Fruit fly (Drosophila melanogaster) whole organism, embryonic: ENCODE measurements around the gene CG46304.

Source experiments
- Abd-B ChIP-seq: fragments of 200-800 bp; sonication (Bioruptor generic); optimal IDR thresholded peaks from 2 replicates; lab custom pipeline; 2018; ENCODE audit warnings: missing biosample characterization, mild to moderate bottlenecking, missing genetic modification characterization, moderate library complexity
- CG10267 ChIP-seq: fragments of 200-800 bp; sonication (Bioruptor generic); optimal IDR thresholded peaks from 2 replicates; lab custom pipeline; 2018; ENCODE audit warnings: missing biosample characterization, mild to moderate bottlenecking, missing genetic modification characterization, moderate library complexity
- CG10366 ChIP-seq: fragments of 200-800 bp; sonication (Bioruptor generic); IDR thresholded peaks from 2 replicates; pipeline ENCODE4 v1.3.6; 2022; ENCODE audit warnings: missing biosample characterization, missing genetic modification characterization
- CG10654 ChIP-seq: fragments of 200-800 bp; sonication (Bioruptor generic); optimal IDR thresholded peaks from 2 replicates; lab custom pipeline; 2016; ENCODE audit warnings: missing biosample characterization, missing genetic modification characterization
- CG11247 ChIP-seq: fragments of 200-800 bp; sonication (Bioruptor generic); IDR thresholded peaks from 2 replicates; pipeline ENCODE4 v1.3.6; 2022; ENCODE audit warnings: missing biosample characterization, missing genetic modification characterization
- CG11504 ChIP-seq: fragments of 200-800 bp; sonication (Bioruptor generic); optimal IDR thresholded peaks from 3 replicates; lab custom pipeline; 2019; ENCODE audit warnings: missing biosample characterization, mild to moderate bottlenecking, missing genetic modification characterization, moderate library complexity
- CG12071 ChIP-seq: fragments of 200-800 bp; sonication (Bioruptor generic); optimal IDR thresholded peaks from 3 replicates; lab custom pipeline; 2018; ENCODE audit warnings: missing biosample characterization, mild to moderate bottlenecking, missing genetic modification characterization
- CG13123 ChIP-seq: fragments of 200-800 bp; sonication (Bioruptor generic); optimal IDR thresholded peaks from 2 replicates; lab custom pipeline; 2016; ENCODE audit warnings: missing biosample characterization, missing genetic modification characterization
- CG13775 ChIP-seq: fragments of 200-800 bp; sonication (Bioruptor generic); optimal IDR thresholded peaks from 3 replicates; lab custom pipeline; 2017; ENCODE audit warnings: missing biosample characterization, mild to moderate bottlenecking, missing genetic modification characterization
- CG14050 ChIP-seq: fragments of 200-800 bp; sonication (Bioruptor generic); IDR thresholded peaks from 3 replicates; pipeline ENCODE4 v1.3.6; 2022; ENCODE audit warnings: missing biosample characterization, missing genetic modification characterization
- CG14965 ChIP-seq: fragments of 200-800 bp; sonication (Bioruptor generic); optimal IDR thresholded peaks from 2 replicates; lab custom pipeline; 2016; ENCODE audit warnings: missing biosample characterization, missing genetic modification characterization, borderline replicate concordance
- CG15269 ChIP-seq: fragments of 200-800 bp; sonication (Bioruptor generic); optimal IDR thresholded peaks from 2 replicates; lab custom pipeline; 2018; ENCODE audit warnings: missing biosample characterization, mild to moderate bottlenecking, missing genetic modification characterization, moderate library complexity
- CG1602 ChIP-seq: fragments of 200-800 bp; sonication (Bioruptor generic); optimal IDR thresholded peaks from 3 replicates; lab custom pipeline; 2016; ENCODE audit warnings: missing biosample characterization, missing genetic modification characterization
- CG17568 ChIP-seq: fragments of 200-800 bp; sonication (Bioruptor generic); optimal IDR thresholded peaks from 2 replicates; lab custom pipeline; 2018; ENCODE audit warnings: missing biosample characterization, mild to moderate bottlenecking, missing genetic modification characterization, moderate library complexity
- CG2889 ChIP-seq: fragments of 200-800 bp; sonication (Bioruptor generic); IDR thresholded peaks from 3 replicates; pipeline ENCODE4 v1.3.6; 2022; ENCODE audit warnings: missing biosample characterization, missing genetic modification characterization
- CG32532 ChIP-seq: fragments of 200-800 bp; sonication (Bioruptor generic); IDR thresholded peaks from 2 replicates; pipeline ENCODE4 v1.3.6; 2022; ENCODE audit warnings: missing biosample characterization, missing genetic modification characterization
- CG4404 ChIP-seq: fragments of 200-800 bp; sonication (Bioruptor generic); IDR thresholded peaks from 2 replicates; pipeline ENCODE4 v1.3.6; 2022; ENCODE audit warnings: missing biosample characterization, missing genetic modification characterization
- CG7556 ChIP-seq: fragments of 200-800 bp; sonication (Bioruptor generic); optimal IDR thresholded peaks from 2 replicates; lab custom pipeline; 2017; ENCODE audit warnings: missing biosample characterization, mild to moderate bottlenecking, missing genetic modification characterization
- CG8290 ChIP-seq, 3 experiments: fragments of 200-800 bp; sonication (Bioruptor generic); optimal IDR thresholded peaks; 2 replicates each; lab custom pipeline; 2016 to 2019; ENCODE audit warnings: missing biosample characterization in 3 of 3, missing genetic modification characterization in 3 of 3, mild to moderate bottlenecking in 2 of 3, moderate library complexity in 1 of 3
- CG8765 ChIP-seq: fragments of 200-800 bp; sonication (Bioruptor generic); IDR thresholded peaks from 2 replicates; pipeline ENCODE4 v1.3.6; 2022; ENCODE audit warnings: missing biosample characterization, missing genetic modification characterization
- CG9609 ChIP-seq: fragments of 200-800 bp; sonication (Bioruptor generic); optimal IDR thresholded peaks from 3 replicates; lab custom pipeline; 2016; ENCODE audit warnings: missing biosample characterization, missing genetic modification characterization
- CG9876 ChIP-seq: fragments of 200-800 bp; sonication (Bioruptor generic); optimal IDR thresholded peaks from 2 replicates; lab custom pipeline; 2016; ENCODE audit warnings: missing biosample characterization, missing genetic modification characterization
- D19A ChIP-seq: fragments of 200-800 bp; optimal IDR thresholded peaks from 3 replicates; lab custom pipeline; 2019; ENCODE audit warnings: missing biosample characterization, mild to moderate bottlenecking, missing genetic modification characterization, moderate library complexity
- Fer3 ChIP-seq: fragments of 200-800 bp; sonication (Bioruptor generic); optimal IDR thresholded peaks from 2 replicates; lab custom pipeline; 2018; ENCODE audit warnings: missing biosample characterization, mild to moderate bottlenecking, missing genetic modification characterization, moderate library complexity
- HHEX ChIP-seq: fragments of 200-800 bp; sonication (Bioruptor generic); optimal IDR thresholded peaks from 3 replicates; lab custom pipeline; 2017; ENCODE audit warnings: missing biosample characterization, mild to moderate bottlenecking, missing genetic modification characterization, missing genetic modification reagents
- HmgD ChIP-seq: fragments of 200-800 bp; sonication (Bioruptor generic); optimal IDR thresholded peaks from 3 replicates; lab custom pipeline; 2016; ENCODE audit warnings: missing biosample characterization, missing genetic modification characterization
- Lim3 ChIP-seq: fragments of 200-800 bp; sonication (Bioruptor generic); IDR thresholded peaks from 2 replicates; pipeline ENCODE4 v1.3.6; 2022; ENCODE audit warnings: missing biosample characterization, missing genetic modification characterization
- Oaz ChIP-seq: fragments of 200-800 bp; sonication (Bioruptor generic); IDR thresholded peaks from 2 replicates; pipeline ENCODE4 v1.3.6; 2022; ENCODE audit warnings: missing biosample characterization, missing genetic modification characterization
- Six4 ChIP-seq: fragments of 200-800 bp; sonication (Bioruptor generic); optimal IDR thresholded peaks from 2 replicates; lab custom pipeline; 2016; ENCODE audit warnings: missing biosample characterization, missing genetic modification characterization
- Sry-β ChIP-seq: fragments of 200-800 bp; sonication (Bioruptor generic); optimal IDR thresholded peaks from 2 replicates; lab custom pipeline; 2018; ENCODE audit warnings: missing biosample characterization, mild to moderate bottlenecking, missing genetic modification characterization, moderate library complexity
- Sry-δ ChIP-seq: fragments of 200-800 bp; sonication (Bioruptor generic); optimal IDR thresholded peaks from 2 replicates; lab custom pipeline; 2016; ENCODE audit warnings: missing biosample characterization, missing genetic modification characterization
- cato ChIP-seq: fragments of 200-800 bp; sonication (Bioruptor generic); optimal IDR thresholded peaks from 2 replicates; lab custom pipeline; 2016; ENCODE audit warnings: missing biosample characterization, missing genetic modification characterization, borderline replicate concordance
- dmrt11E ChIP-seq: fragments of 200-800 bp; sonication (Bioruptor generic); optimal IDR thresholded peaks from 3 replicates; lab custom pipeline; 2018; ENCODE audit warnings: missing biosample characterization, mild to moderate bottlenecking, missing genetic modification characterization, moderate library complexity
- emc ChIP-seq: fragments of 200-800 bp; sonication (Bioruptor generic); optimal IDR thresholded peaks from 2 replicates; lab custom pipeline; 2016; ENCODE audit warnings: missing biosample characterization, missing genetic modification characterization
- exex ChIP-seq: fragments of 200-800 bp; sonication (Bioruptor generic); optimal IDR thresholded peaks from 4 replicates; lab custom pipeline; 2018; ENCODE audit warnings: missing biosample characterization, mild to moderate bottlenecking, missing genetic modification characterization, moderate library complexity
- hkb ChIP-seq, 2 experiments: fragments of 200-800 bp in 1 of 2; fragments of >200 bp in 1 of 2; sonication (Bioruptor generic) in 1 of 2; IDR thresholded peaks in 1 of 2; optimal IDR thresholded peaks in 1 of 2; 2 replicates each; pipeline versions ENCODE4 v1.3.6 to Lab custom; 2017 to 2022; ENCODE audit warnings: missing biosample characterization in 1 of 2, missing genetic modification characterization in 1 of 2
- insv ChIP-seq, 2 experiments: fragments of 200-800 bp; sonication (Bioruptor generic); optimal IDR thresholded peaks; 3 replicates each; lab custom pipeline; 2016 to 2018; ENCODE audit warnings: missing biosample characterization in 2 of 2, missing genetic modification characterization in 2 of 2
- psq ChIP-seq: fragments of 200-800 bp; sonication (Bioruptor generic); optimal IDR thresholded peaks from 2 replicates; lab custom pipeline; 2017; ENCODE audit warnings: missing biosample characterization, missing genetic modification characterization
- tin ChIP-seq: fragments of 200-800 bp; sonication (Bioruptor generic); optimal IDR thresholded peaks from 3 replicates; lab custom pipeline; 2016; ENCODE audit warnings: missing biosample characterization, missing genetic modification characterization
- ttk ChIP-seq: fragments of 200-800 bp; sonication (Bioruptor generic); IDR thresholded peaks from 2 replicates; pipeline ENCODE4 v2.1.2; 2022; ENCODE audit warnings: missing biosample characterization, missing genetic modification characterization
- zfh1 ChIP-seq: fragments of 200-800 bp; sonication (Bioruptor generic); IDR thresholded peaks from 3 replicates; pipeline ENCODE4 v1.3.6; 2022; ENCODE audit warnings: missing biosample characterization, missing genetic modification characterization

CG46304 gene

dm6 chr2L:18906615-18907014, 39.5 kb upstream of the CG46304 start (continued):
- TF ChIP-seq CG10654 (GFP tag; lab: Kevin White, UChicago) (peak; percentile 19), Six4 (GFP tag; lab: Kevin White, UChicago) (peak; percentile 26), CG1602 (peak; percentile 26), CG14050 (GFP tag; lab: Robert Waterston, UW) (no peak), HHEX (GFP tag; lab: Kevin White, UChicago) (no peak), dmrt11E (tag; lab: Kevin White, UChicago) (no peak), tin (GFP tag; lab: Kevin White, UChicago) (peak; percentile 51), Fer3 (tag; lab: Kevin White, UChicago) (peak; percentile 18), CG9609 (GFP tag; lab: Kevin White, UChicago) (no peak), CG15269 (tag; lab: Kevin White, UChicago) (peak; percentile 37), CG8765 (GFP tag; lab: Robert Waterston, UW) (peak; percentile 38; the same call in 1 of the 2 replicates), CG13123 (GFP tag; lab: Kevin White, UChicago) (no peak), CG10366 (peak; percentile 34; the same call in 1 of the 2 replicates), CG13775 (GFP tag; lab: Kevin White, UChicago) (no peak), hkb (optimal IDR thresholded peaks at IDR 0.05; lab: Kevin White, UChicago) (no peak), hkb (GFP tag; IDR thresholded peaks at IDR 0.05; lab: Robert Waterston, UW) (peak; percentile 57; the same call in 1 of the 2 replicates), exex (no peak), CG11504 (tag; lab: Kevin White, UChicago) (peak; percentile 66), emc (GFP tag; lab: Kevin White, UChicago) (no peak), cato (GFP tag; lab: Kevin White, UChicago) (no peak), CG10267 (peak; percentile 55), Oaz (no peak), zfh1 (GFP tag; lab: Robert Waterston, UW) (peak; percentile 78; the same call in 2 of the 3 replicates), Abd-B (GFP tag; lab: Kevin White, UChicago) (peak; percentile 34), Lim3 (GFP tag; lab: Robert Waterston, UW) (no peak), CG2889 (GFP tag; lab: Robert Waterston, UW) (no peak), HmgD (GFP tag; lab: Kevin White, UChicago) (no peak), CG17568 (GFP tag; lab: Kevin White, UChicago) (no peak), ttk (GFP tag; lab: Robert Waterston, UW) (peak; percentile 45; the same call in 1 of the 2 replicates), Sry-β (no peak), CG8290 (GFP tag; optimal IDR thresholded peaks at IDR 0.05; lab: Kevin White, UChicago) (peak; percentile 22), CG8290 (tag; optimal IDR thresholded peaks at IDR 0.05; lab: Kevin White, UChicago) (no peak), CG7556 (GFP tag; lab: Kevin White, UChicago) (no peak), D19A (tag; lab: Kevin White, UChicago) (peak; percentile 62), CG32532 (peak; percentile 40; the same call in 1 of the 2 replicates), CG12071 (no peak), CG9876 (GFP tag; lab: Kevin White, UChicago) (no peak), CG11247 (GFP tag; lab: Robert Waterston, UW) (no peak), insv (GFP tag; optimal IDR thresholded peaks at IDR 0.05; lab: Kevin White, UChicago) (no peak), Sry-δ (GFP tag; lab: Kevin White, UChicago) (no peak), psq (GFP tag; lab: Kevin White, UChicago) (no peak), CG14965 (GFP tag; lab: Kevin White, UChicago) (no peak), CG4404 (GFP tag; lab: Robert Waterston, UW) (peak; percentile 65)
